Worm (Caenorhabditis elegans): ENCODE results near the gene W07G4.8.

Gene W07G4.8

DNA sequence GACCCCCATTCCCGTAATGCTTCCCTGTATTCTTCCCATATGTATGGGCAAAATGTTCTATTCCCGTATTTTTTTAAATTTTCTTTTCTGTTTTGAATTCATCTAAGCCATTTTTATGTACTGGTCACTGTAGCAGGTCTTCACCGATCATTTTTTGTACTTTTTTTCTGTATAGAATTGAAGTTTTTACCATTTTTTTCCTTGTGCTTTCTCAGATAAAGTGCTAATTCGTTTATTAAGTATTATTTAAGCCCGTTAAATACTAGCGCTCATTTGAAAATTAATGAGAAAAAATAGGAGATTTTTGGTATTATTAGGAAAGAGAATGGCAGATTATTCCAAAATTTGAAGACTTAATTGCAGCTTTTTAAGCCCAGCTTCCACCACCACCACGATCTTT lies 42.6 kb downstream of the W07G4.8 start (continued):
- TF ChIP-seq ama-1 (optimal IDR thresholded peaks at IDR 0.05) (no peak), ama-1 (GFP tag; optimal IDR thresholded peaks at IDR 0.05) (peak in 1 of 2 experiments; percentile 61), nfya-1 (tag; optimal IDR thresholded peaks at IDR 0.05; ENCODE audit: borderline replicate concordance, insufficient read depth) (no peak), cebp-1 (GFP tag; IDR thresholded peaks at IDR 0.05) (no peak), cebp-1 (tag; optimal IDR thresholded peaks at IDR 0.05) (peak; percentile 19), F52B5.7 (tag; optimal IDR thresholded peaks at IDR 0.05) (no peak), K11D2.4 (GFP tag; IDR thresholded peaks at IDR 0.05) (no peak), F55B11.4 (tag; optimal IDR thresholded peaks at IDR 0.05; ENCODE audit: borderline replicate concordance, insufficient read depth) (no peak), dox-1 (GFP tag; IDR thresholded peaks at IDR 0.05) (no peak; the same call in 1 of the 2 replicates), snpc-4 (GFP tag; optimal IDR thresholded peaks at IDR 0.05) (no peak), snpc-4 (tag; optimal IDR thresholded peaks at IDR 0.05) (peak in 2 of 4 experiments; percentile 2 to 24), lsl-1 (GFP tag; optimal IDR thresholded peaks at IDR 0.05) (peak; percentile 1), him-1 (tag; optimal IDR thresholded peaks at IDR 0.05) (no peak), attf-5 (GFP tag; optimal IDR thresholded peaks at IDR 0.05) (no peak), F10E7.11 (tag; optimal IDR thresholded peaks at IDR 0.05) (no peak), F57C9.4 (tag; optimal IDR thresholded peaks at IDR 0.05) (no peak), lin-26 (GFP tag; IDR thresholded peaks at IDR 0.05) (no peak; the same call in 1 of the 2 replicates), egl-44 (GFP tag; IDR thresholded peaks at IDR 0.05) (no peak), nfyb-1 (GFP tag; IDR thresholded peaks at IDR 0.05) (no peak), C17E4.6 (GFP tag; IDR thresholded peaks at IDR 0.05) (no peak), lsy-27 (tag; optimal IDR thresholded peaks at IDR 0.05; ENCODE audit: borderline replicate concordance, insufficient read depth) (no peak), hmg-20 (GFP tag; IDR thresholded peaks at IDR 0.05) (no peak), repo-1 (tag; optimal IDR thresholded peaks at IDR 0.05) (no peak), ceh-58 (GFP tag; IDR thresholded peaks at IDR 0.05) (no peak), mel-28 (tag; optimal IDR thresholded peaks at IDR 0.05; ENCODE audit: borderline replicate concordance) (no peak), nhr-80 (tag; optimal IDR thresholded peaks at IDR 0.05) (no peak), chd-7 (tag; optimal IDR thresholded peaks at IDR 0.05) (no peak), ceh-27 (GFP tag; optimal IDR thresholded peaks at IDR 0.05) (no peak), snpc-1.3 (tag; optimal IDR thresholded peaks at IDR 0.05; ENCODE audit: insufficient read depth) (peak; percentile 43), D2030.7 (GFP tag; IDR thresholded peaks at IDR 0.05) (no peak), pbrm-1 (GFP tag; IDR thresholded peaks at IDR 0.05) (no peak), efl-1 (GFP tag; optimal IDR thresholded peaks at IDR 0.05) (no peak), ccch-3 (GFP tag; optimal IDR thresholded peaks at IDR 0.05) (no peak), tbp1 (GFP tag; optimal IDR thresholded peaks at IDR 0.05) (no peak), Y53G8AR.9 (GFP tag; conservative IDR thresholded peaks at IDR 0.05) (peak; percentile 25; the same call in 1 of the 2 replicates), attf-3 (GFP tag; conservative IDR thresholded peaks at IDR 0.05) (no peak), T07F8.4 (tag; optimal IDR thresholded peaks at IDR 0.05) (no peak), nhr-90 (tag; optimal IDR thresholded peaks at IDR 0.05) (no peak), hsf-1 (GFP tag; IDR thresholded peaks at IDR 0.05) (peak; percentile 47; the same call in 1 of the 2 replicates), ztf-18 (tag; optimal IDR thresholded peaks at IDR 0.05) (no peak), egrh-3 (GFP tag; IDR thresholded peaks at IDR 0.05) (no peak), B0336.3 (GFP tag; IDR thresholded peaks at IDR 0.05) (no peak), let-607 (tag; optimal IDR thresholded peaks at IDR 0.05) (no peak), F37B4.10 (GFP tag; IDR thresholded peaks at IDR 0.05) (no peak), lin-35 (GFP tag; optimal IDR thresholded peaks at IDR 0.05) (no peak), die-1 (tag; optimal IDR thresholded peaks at IDR 0.05) (no peak), nfya-2 (GFP tag; IDR thresholded peaks at IDR 0.05) (no peak), tlf-1 (GFP tag; optimal IDR thresholded peaks at IDR 0.05) (peak; percentile 39), attf-6 (GFP tag; IDR thresholded peaks at IDR 0.05) (no peak)

All from whole organism, young adult.